Fruit fly (Drosophila melanogaster): ENCODE results near the gene CG13806.

CG13806 gene

DNA sequence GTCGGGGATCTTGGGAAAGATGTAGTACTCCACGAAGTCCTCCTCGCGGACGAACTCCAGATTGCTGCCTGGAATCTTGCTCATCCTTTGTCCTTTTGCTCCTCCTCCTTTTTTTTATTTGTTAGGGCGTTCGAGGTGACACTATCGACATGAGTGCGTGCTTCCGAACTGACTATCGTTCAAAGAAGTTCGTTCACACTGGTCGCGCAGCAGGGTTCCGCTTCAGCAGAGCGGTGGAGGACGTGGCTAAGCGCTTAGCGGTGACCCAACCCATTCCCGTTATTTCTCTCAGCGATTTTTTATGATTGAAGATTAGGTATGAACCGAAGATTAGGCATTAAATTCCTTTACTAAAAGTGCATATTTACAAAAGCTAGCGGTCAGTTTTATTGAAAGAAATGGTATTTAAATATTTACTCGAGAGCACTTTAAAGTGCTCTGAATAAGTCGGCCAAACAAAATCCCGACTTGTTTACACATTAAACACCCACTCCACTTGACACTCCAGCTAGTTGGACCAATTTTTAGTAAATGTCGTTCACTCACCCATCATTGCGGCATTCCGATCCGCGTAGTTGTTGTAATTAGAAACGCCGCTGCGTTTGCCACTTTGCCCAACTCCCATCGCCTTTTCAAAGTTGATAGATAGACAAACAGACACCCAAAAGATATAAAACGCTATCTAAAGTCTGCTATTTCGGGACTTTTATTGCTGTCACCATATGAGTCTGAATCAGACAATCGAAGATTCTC is at the start of gene CG13806, which contains the start of gene ecd (continued):
- TF ChIP-seq CG1233 (GFP tag; optimal IDR thresholded peaks at IDR 0.05) = peak; percentile 10
- TF ChIP-seq CG2199 (GFP tag; IDR thresholded peaks at IDR 0.05) = no peak
- no peak for TF ChIP-seq CG18599 (GFP tag; optimal IDR thresholded peaks at IDR 0.05)
- TF ChIP-seq dm (GFP tag; optimal IDR thresholded peaks at IDR 0.05) = peak; percentile 59
- peak; percentile 51; the same call in 1 of the 2 replicates for TF ChIP-seq CG11247 (GFP tag; IDR thresholded peaks at IDR 0.05)
- TF ChIP-seq emc (GFP tag; optimal IDR thresholded peaks at IDR 0.05) = peak; percentile 54
- no peak for TF ChIP-seq C15 (GFP tag; IDR thresholded peaks at IDR 0.05)
- TF ChIP-seq CG12659 (GFP tag; optimal IDR thresholded peaks at IDR 0.05) = peak; percentile 45
- peak; percentile 2 for TF ChIP-seq CG10979 (tag; optimal IDR thresholded peaks at IDR 0.05)
- TF ChIP-seq CG12942 (GFP tag; optimal IDR thresholded peaks at IDR 0.05) = peak; percentile 27
- TF ChIP-seq CG2116 (GFP tag; optimal IDR thresholded peaks at IDR 0.05) = peak; percentile 49
- no peak for TF ChIP-seq Hr39 (optimal IDR thresholded peaks at IDR 0.05)
- TF ChIP-seq lmd (GFP tag; IDR thresholded peaks at IDR 0.05) = peak; percentile 29; the same call in 1 of the 2 replicates
- TF ChIP-seq Mes4 (GFP tag; optimal IDR thresholded peaks at IDR 0.05) = peak; percentile 8
- peak; percentile 50 for TF ChIP-seq CG9797 (GFP tag; optimal IDR thresholded peaks at IDR 0.05)
- no peak for TF ChIP-seq CG15269 (tag; optimal IDR thresholded peaks at IDR 0.05)
- no peak for TF ChIP-seq scrt (GFP tag; optimal IDR thresholded peaks at IDR 0.05)
- TF ChIP-seq E2f2 (GFP tag; IDR thresholded peaks at IDR 0.05) = peak; percentile 49
- no peak for TF ChIP-seq ash1 (GFP tag; optimal IDR thresholded peaks at IDR 0.05)
- TF ChIP-seq Sox102F (GFP tag; optimal IDR thresholded peaks at IDR 0.05) = no peak
- peak; percentile 85 for TF ChIP-seq HLH4C (GFP tag; IDR thresholded peaks at IDR 0.05; ENCODE audit: partially characterized antibody)
- TF ChIP-seq Sin3A (optimal IDR thresholded peaks at IDR 0.05) = peak; percentile 62
- peak; percentile 25 for TF ChIP-seq Dad (GFP tag; optimal IDR thresholded peaks at IDR 0.05)
- TF ChIP-seq Bdp1 (GFP tag; optimal IDR thresholded peaks at IDR 0.05) = no peak
- peak; percentile 24 for TF ChIP-seq disco-r (GFP tag; optimal IDR thresholded peaks at IDR 0.05)
- peak; percentile 75 for TF ChIP-seq CG15514 (GFP tag; optimal IDR thresholded peaks at IDR 0.05)
- no peak for TF ChIP-seq CG8924 (tag; optimal IDR thresholded peaks at IDR 0.05)
- TF ChIP-seq CG2120 (GFP tag; optimal IDR thresholded peaks at IDR 0.05) = peak; percentile 70
- no peak for TF ChIP-seq CG1832 (GFP tag; optimal IDR thresholded peaks at IDR 0.05)
- peak; percentile 40 for TF ChIP-seq zen (tag; optimal IDR thresholded peaks at IDR 0.05)
- no peak for TF ChIP-seq CG10565 (GFP tag; optimal IDR thresholded peaks at IDR 0.05)
- TF ChIP-seq Camta (GFP tag; optimal IDR thresholded peaks at IDR 0.05) = peak; percentile 52
- TF ChIP-seq Hsf (GFP tag; optimal IDR thresholded peaks at IDR 0.05) = peak; percentile 49
- TF ChIP-seq unpg (GFP tag; optimal IDR thresholded peaks at IDR 0.05) = no peak
- no peak for TF ChIP-seq Trl (optimal IDR thresholded peaks at IDR 0.05)
- TF ChIP-seq Trl (GFP tag; optimal IDR thresholded peaks at IDR 0.05) = peak; percentile 51
- peak; percentile 40 for TF ChIP-seq Antp (GFP tag; optimal IDR thresholded peaks at IDR 0.05)
- TF ChIP-seq CG7372 (GFP tag; IDR thresholded peaks at IDR 0.05) = no peak
- peak; percentile 63 for TF ChIP-seq YL-1 (GFP tag; optimal IDR thresholded peaks at IDR 0.05)
- TF ChIP-seq onecut (GFP tag; IDR thresholded peaks at IDR 0.05) = no peak
- no peak for TF ChIP-seq CG11696 (GFP tag; IDR thresholded peaks at IDR 0.05)
- TF ChIP-seq CG4617 (GFP tag; optimal IDR thresholded peaks at IDR 0.05; ENCODE audit: borderline replicate concordance) = peak; percentile 95
- peak; percentile 32 for TF ChIP-seq CG8388 (GFP tag; optimal IDR thresholded peaks at IDR 0.05)
- peak; percentile 11; the same call in 1 of the 3 replicates for TF ChIP-seq so (GFP tag; IDR thresholded peaks at IDR 0.05)
- peak; percentile 60; the same call in 1 of the 2 replicates for TF ChIP-seq CG3847 (GFP tag; IDR thresholded peaks at IDR 0.05)
- TF ChIP-seq pita (GFP tag; optimal IDR thresholded peaks at IDR 0.05) = peak; percentile 77
- peak; percentile 12 for TF ChIP-seq Six4 (GFP tag; optimal IDR thresholded peaks at IDR 0.05)
- TF ChIP-seq eve (GFP tag; optimal IDR thresholded peaks at IDR 0.05) = no peak
- TF ChIP-seq chn (GFP tag; optimal IDR thresholded peaks at IDR 0.05) = peak; percentile 55
- TF ChIP-seq Mrtf (GFP tag; IDR thresholded peaks at IDR 0.05) = no peak
- TF ChIP-seq Rx (GFP tag; IDR thresholded peaks at IDR 0.05) = no peak

Data from whole organism, embryonic.